Worm (Caenorhabditis elegans): ENCODE results near the gene ctns-1.

ctns-1 gene

ce11 chrII:8144543-8144942, 7.8 kb upstream of the ctns-1 start, which contains the start of gene F10B5.2:
Gene F10B5.2, plus strand, starts transcription at chrII:8144762.
- no peak for TF ChIP-seq hnd-1 (tag; optimal IDR thresholded peaks at IDR 0.05)

- TF ChIP-seq ets-7 (tag; optimal IDR thresholded peaks at IDR 0.05) = no peak
Observed at ce11 chrII:8143278-8143931, 6.7 kb upstream of the ctns-1 start, which contains the start of the genes ints-11 and rpl-10. Gene ints-11, minus strand, starts transcription at chrII:8143478. Gene rpl-10, plus strand, starts transcription at chrII:8143881.

- TF ChIP-seq hnd-1 (tag; optimal IDR thresholded peaks at IDR 0.05) = no peak
- no peak for TF ChIP-seq ama-1 (optimal IDR thresholded peaks at IDR 0.05)
- TF ChIP-seq ceh-13 (GFP tag; optimal IDR thresholded peaks at IDR 0.05) = no peak
- no peak for TF ChIP-seq B0310.2 (tag; optimal IDR thresholded peaks at IDR 0.05)
- no peak for TF ChIP-seq tra-4 (tag; optimal IDR thresholded peaks at IDR 0.05)
- TF ChIP-seq ets-7 (tag; optimal IDR thresholded peaks at IDR 0.05) = no peak
- TF ChIP-seq scrt-1 (GFP tag; IDR thresholded peaks at IDR 0.05) = no peak
- TF ChIP-seq tbx-11 (GFP tag; IDR thresholded peaks at IDR 0.05) = no peak
- TF ChIP-seq hmbx-1 (tag; optimal IDR thresholded peaks at IDR 0.05) = no peak
- TF ChIP-seq sea-1 (GFP tag; conservative IDR thresholded peaks at IDR 0.05) = no peak
- no peak for TF ChIP-seq flt-1 (GFP tag; IDR thresholded peaks at IDR 0.05)
- no peak for TF ChIP-seq ceh-36 (tag; optimal IDR thresholded peaks at IDR 0.05)
- no peak for TF ChIP-seq tbx-37 (GFP tag; conservative IDR thresholded peaks at IDR 0.05)
- no peak for TF ChIP-seq hmg-4 (GFP tag; optimal IDR thresholded peaks at IDR 0.05)
- no peak for TF ChIP-seq aly-1 (tag; optimal IDR thresholded peaks at IDR 0.05)
- no peak for TF ChIP-seq pes-1 (GFP tag; IDR thresholded peaks at IDR 0.05)
Observed at ce11 chrII:8141135-8141534, 4.4 kb upstream of the ctns-1 start.

ce11 chrII:8138015-8138546, 1.4 kb upstream of the ctns-1 start, which contains the start of gene cdc-48.2:
Gene cdc-48.2, plus strand, starts transcription at chrII:8138496.
- TF ChIP-seq hmbx-1 (tag; optimal IDR thresholded peaks at IDR 0.05) (no peak), ets-7 (tag; optimal IDR thresholded peaks at IDR 0.05) (no peak), scrt-1 (GFP tag; IDR thresholded peaks at IDR 0.05) (no peak), hnd-1 (tag; optimal IDR thresholded peaks at IDR 0.05) (no peak)

ce11 chrII:8137379-8137778, 661 bp upstream of the ctns-1 start:
- TF ChIP-seq aly-1 (tag; optimal IDR thresholded peaks at IDR 0.05) = no peak
- TF ChIP-seq ceh-13 (GFP tag; optimal IDR thresholded peaks at IDR 0.05) = peak; percentile 20
- no peak for TF ChIP-seq scrt-1 (GFP tag; IDR thresholded peaks at IDR 0.05)

ce11 chrII:8135953-8136352, 765 bp downstream of the ctns-1 start:
- TF ChIP-seq hmg-4 (GFP tag; optimal IDR thresholded peaks at IDR 0.05) = no peak
- no peak for TF ChIP-seq ceh-13 (GFP tag; optimal IDR thresholded peaks at IDR 0.05)
- TF ChIP-seq ceh-36 (tag; optimal IDR thresholded peaks at IDR 0.05) = no peak
- TF ChIP-seq sea-1 (GFP tag; conservative IDR thresholded peaks at IDR 0.05) = no peak
- no peak for TF ChIP-seq ets-7 (tag; optimal IDR thresholded peaks at IDR 0.05)
- TF ChIP-seq F13C5.2 (tag; optimal IDR thresholded peaks at IDR 0.05) = no peak
- no peak for TF ChIP-seq tra-4 (tag; optimal IDR thresholded peaks at IDR 0.05)
- TF ChIP-seq scrt-1 (GFP tag; IDR thresholded peaks at IDR 0.05) = no peak
- TF ChIP-seq hnd-1 (tag; optimal IDR thresholded peaks at IDR 0.05) = no peak
- TF ChIP-seq ama-1 (optimal IDR thresholded peaks at IDR 0.05) = no peak
- TF ChIP-seq pes-1 (GFP tag; IDR thresholded peaks at IDR 0.05) = no peak
- TF ChIP-seq hmbx-1 (tag; optimal IDR thresholded peaks at IDR 0.05) = no peak
- no peak for TF ChIP-seq flt-1 (GFP tag; IDR thresholded peaks at IDR 0.05)
- TF ChIP-seq B0310.2 (tag; optimal IDR thresholded peaks at IDR 0.05) = no peak
- TF ChIP-seq tbx-11 (GFP tag; IDR thresholded peaks at IDR 0.05) = no peak
- TF ChIP-seq tbx-37 (GFP tag; conservative IDR thresholded peaks at IDR 0.05) = no peak
- no peak for TF ChIP-seq aly-1 (tag; optimal IDR thresholded peaks at IDR 0.05)

- TF ChIP-seq tbx-11 (GFP tag; IDR thresholded peaks at IDR 0.05) = no peak
- TF ChIP-seq pes-1 (GFP tag; IDR thresholded peaks at IDR 0.05) = peak; percentile 3; the same call in 1 of the 2 replicates
Observed at ce11 chrII:8131413-8131966, 5.2 kb downstream of the ctns-1 start.

- TF ChIP-seq aly-1 (tag; optimal IDR thresholded peaks at IDR 0.05) (no peak), hmg-4 (GFP tag; optimal IDR thresholded peaks at IDR 0.05) (no peak), ama-1 (optimal IDR thresholded peaks at IDR 0.05) (no peak), tbx-11 (GFP tag; IDR thresholded peaks at IDR 0.05) (no peak), tbx-37 (GFP tag; conservative IDR thresholded peaks at IDR 0.05) (no peak), F13C5.2 (tag; optimal IDR thresholded peaks at IDR 0.05) (no peak), tra-4 (tag; optimal IDR thresholded peaks at IDR 0.05) (no peak), scrt-1 (GFP tag; IDR thresholded peaks at IDR 0.05) (no peak), ets-7 (tag; optimal IDR thresholded peaks at IDR 0.05) (no peak), ceh-36 (tag; optimal IDR thresholded peaks at IDR 0.05) (no peak), ceh-13 (GFP tag; optimal IDR thresholded peaks at IDR 0.05) (no peak), hnd-1 (tag; optimal IDR thresholded peaks at IDR 0.05) (no peak), B0310.2 (tag; optimal IDR thresholded peaks at IDR 0.05) (no peak), hmbx-1 (tag; optimal IDR thresholded peaks at IDR 0.05) (no peak), pes-1 (GFP tag; IDR thresholded peaks at IDR 0.05) (no peak)
Observed at ce11 chrII:8130792-8131191, 5.9 kb downstream of the ctns-1 start.

Measured in whole organism, early embryonic.